Worm (Caenorhabditis elegans): ENCODE measurements around the gene gsto-2.
A peak's percentile ranks its signal among the peaks of the same experiment; 100 is the strongest.
"Not testable (repeated sequence)": the region's sequence is repeated elsewhere in the genome, so short reads cannot be mapped to it uniquely, and the experiment has no call there.

gsto-2 gene

ce11 chrIII:8529772-8530171, 24.8 kb upstream of the gsto-2 start, which contains the start of gene ZC21.10:
TSS of gene ZC21.10 (plus strand) at chrIII:8530072.
- TF ChIP-seq let-526 (GFP tag; IDR thresholded peaks at IDR 0.05) (no peak), rec-8 (tag; optimal IDR thresholded peaks at IDR 0.05) (no peak), D2030.7 (GFP tag; IDR thresholded peaks at IDR 0.05) (no peak)

- no peak for TF ChIP-seq Y95B8A.8 (GFP tag; IDR thresholded peaks at IDR 0.05)
- TF ChIP-seq snpc-1.1 (tag; optimal IDR thresholded peaks at IDR 0.05; ENCODE audit: insufficient read depth): no peak
- no peak for TF ChIP-seq dox-1 (GFP tag; IDR thresholded peaks at IDR 0.05)
- no peak for TF ChIP-seq egrh-3 (GFP tag; IDR thresholded peaks at IDR 0.05)
- no peak for TF ChIP-seq F57A8.1 (GFP tag; optimal IDR thresholded peaks at IDR 0.05)
- TF ChIP-seq nhr-27 (tag; optimal IDR thresholded peaks at IDR 0.05): no peak
- TF ChIP-seq ZK185.1 (tag; optimal IDR thresholded peaks at IDR 0.05; ENCODE audit: poor library complexity, severe bottlenecking): no peak
- TF ChIP-seq unc-62 (GFP tag; optimal IDR thresholded peaks at IDR 0.05): no peak
- TF ChIP-seq B0261.1 (tag; optimal IDR thresholded peaks at IDR 0.05): no peak
- no peak for TF ChIP-seq D2030.7 (GFP tag; IDR thresholded peaks at IDR 0.05)
- no peak for TF ChIP-seq lsl-1 (GFP tag; optimal IDR thresholded peaks at IDR 0.05)
- TF ChIP-seq let-607 (tag; optimal IDR thresholded peaks at IDR 0.05): no peak
- TF ChIP-seq C06A6.2 (GFP tag; conservative IDR thresholded peaks at IDR 0.05): no peak
- TF ChIP-seq him-1 (tag; optimal IDR thresholded peaks at IDR 0.05): no peak
Observed at ce11 chrIII:8533900-8534299, 20.7 kb upstream of the gsto-2 start.

- no peak for TF ChIP-seq hsf-1 (GFP tag; IDR thresholded peaks at IDR 0.05)
- no peak for TF ChIP-seq F37B4.10 (GFP tag; IDR thresholded peaks at IDR 0.05)
- no peak for TF ChIP-seq efl-1 (GFP tag; optimal IDR thresholded peaks at IDR 0.05)
Observed at ce11 chrIII:8534647-8535181, 19.9 kb upstream of the gsto-2 start, which contains the start of gene trp-1. TSS of gene trp-1 (plus strand) at chrIII:8535131.

ce11 chrIII:8535445-8535844, 19.1 kb upstream of the gsto-2 start:
- TF ChIP-seq ceh-79 (tag; optimal IDR thresholded peaks at IDR 0.05): no peak
- TF ChIP-seq F57A8.1 (GFP tag; optimal IDR thresholded peaks at IDR 0.05): no peak
- no peak for TF ChIP-seq aptf-2 (GFP tag; conservative IDR thresholded peaks at IDR 0.05)
- TF ChIP-seq C17E4.6 (GFP tag; IDR thresholded peaks at IDR 0.05): no peak
- no peak for TF ChIP-seq F37B4.10 (GFP tag; IDR thresholded peaks at IDR 0.05)
- no peak for TF ChIP-seq attf-3 (GFP tag; conservative IDR thresholded peaks at IDR 0.05)
- TF ChIP-seq D2030.7 (GFP tag; IDR thresholded peaks at IDR 0.05): no peak
- TF ChIP-seq hmg-1.2 (GFP tag; IDR thresholded peaks at IDR 0.05): no peak
- no peak for TF ChIP-seq nhr-80 (tag; optimal IDR thresholded peaks at IDR 0.05)
- no peak for TF ChIP-seq hsf-1 (GFP tag; IDR thresholded peaks at IDR 0.05)
- TF ChIP-seq sea-2 (GFP tag; IDR thresholded peaks at IDR 0.05): no peak

ce11 chrIII:8541028-8541427, 13.5 kb upstream of the gsto-2 start:
- TF ChIP-seq tbp1 (GFP tag; optimal IDR thresholded peaks at IDR 0.05): peak; percentile 79
- peak; percentile 35 for TF ChIP-seq B0261.1 (tag; optimal IDR thresholded peaks at IDR 0.05)
- not testable (repeated sequence) for TF ChIP-seq rpc-1 (optimal IDR thresholded peaks at IDR 0.05)
- TF ChIP-seq rpc-1 (tag; optimal IDR thresholded peaks at IDR 0.05): peak; percentile 19
- peak; percentile 82 for TF ChIP-seq lin-26 (GFP tag; IDR thresholded peaks at IDR 0.05)

- TF ChIP-seq F57A8.1 (GFP tag; optimal IDR thresholded peaks at IDR 0.05): no peak
- no peak for TF ChIP-seq B0261.1 (tag; optimal IDR thresholded peaks at IDR 0.05)
- no peak for TF ChIP-seq nfya-1 (tag; optimal IDR thresholded peaks at IDR 0.05; ENCODE audit: borderline replicate concordance, insufficient read depth)
- no peak for TF ChIP-seq dpff-1 (tag; optimal IDR thresholded peaks at IDR 0.05)
- TF ChIP-seq akir-1 (GFP tag; optimal IDR thresholded peaks at IDR 0.05): no peak
- no peak for TF ChIP-seq nhr-80 (tag; optimal IDR thresholded peaks at IDR 0.05)
Observed at ce11 chrIII:8545515-8545914, 9.1 kb upstream of the gsto-2 start, which contains the start of gene ZC21.6. TSS of gene ZC21.6 (minus strand) at chrIII:8545615.
